Worm (Caenorhabditis elegans) whole organism, L2 larva: Measurements from ENCODE around the gene str-115.

ENCODE experiments used
- C34F6.9 ChIP-seq: fragments of 150-350 bp; optimal IDR thresholded peaks from 2 replicates; lab custom pipeline; 2014; ENCODE audit warnings: missing biosample characterization, missing genetic modification characterization
- F13H6.1 ChIP-seq: sonication (generic microtip); optimal IDR thresholded peaks from 2 replicates; lab custom pipeline; 2016; ENCODE audit warnings: missing genetic modification characterization, missing compliant biosample characterization
- R02D3.7 ChIP-seq: fragments of 150-350 bp; optimal IDR thresholded peaks from 2 replicates; lab custom pipeline; 2014; ENCODE audit warnings: missing biosample characterization, missing genetic modification characterization
- Y55F3AM.14 ChIP-seq: fragments of 200-800 bp; sonication (Bioruptor generic); optimal IDR thresholded peaks from 2 replicates; lab custom pipeline; 2018; ENCODE audit warnings: mild to moderate bottlenecking, missing genetic modification characterization, missing compliant biosample characterization
- ZK546.5 ChIP-seq: sonication (generic microtip); optimal IDR thresholded peaks from 2 replicates; lab custom pipeline; 2017; ENCODE audit warnings: missing biosample characterization, missing genetic modification characterization
- alr-1 ChIP-seq: fragments of 150-350 bp; optimal IDR thresholded peaks from 2 replicates; lab custom pipeline; 2014; ENCODE audit warnings: missing biosample characterization, missing genetic modification characterization
- aly-2 ChIP-seq: fragments of 150-350 bp; optimal IDR thresholded peaks from 2 replicates; lab custom pipeline; 2014; ENCODE audit warnings: missing biosample characterization, missing genetic modification characterization
- ama-1 ChIP-seq: fragments of 150-350 bp; optimal IDR thresholded peaks from 2 replicates; lab custom pipeline; 2018; ENCODE audit warnings: inconsistent platforms
- blmp-1 ChIP-seq: sonication (generic microtip); optimal IDR thresholded peaks from 2 replicates; lab custom pipeline; 2017; ENCODE audit warnings: missing genetic modification characterization, mild to moderate bottlenecking, missing compliant biosample characterization, antibody characterized with exemption, moderate library complexity; ENCODE audit not compliant: insufficient read depth
- ceh-16 ChIP-seq: fragments of 150-350 bp; optimal IDR thresholded peaks from 2 replicates; lab custom pipeline; 2014; ENCODE audit warnings: missing biosample characterization, missing genetic modification characterization
- ceh-82 ChIP-seq: fragments of 150-350 bp; optimal IDR thresholded peaks from 2 replicates; lab custom pipeline; 2014; ENCODE audit warnings: missing biosample characterization, missing genetic modification characterization
- crh-2 ChIP-seq: sonication (generic microtip); optimal IDR thresholded peaks from 2 replicates; lab custom pipeline; 2017; ENCODE audit warnings: missing biosample characterization, missing genetic modification characterization
- dmd-4 ChIP-seq: sonication (generic microtip); optimal IDR thresholded peaks from 2 replicates; lab custom pipeline; 2017; ENCODE audit warnings: missing biosample characterization, missing genetic modification characterization
- egl-27 ChIP-seq: sonication (generic microtip); optimal IDR thresholded peaks from 3 replicates; lab custom pipeline; 2017; ENCODE audit warnings: missing biosample characterization, missing genetic modification reagents, missing genetic modification characterization
- elt-1 ChIP-seq: fragments of 150-350 bp; optimal IDR thresholded peaks from 2 replicates; lab custom pipeline; 2014; ENCODE audit warnings: missing biosample characterization, missing genetic modification characterization
- elt-3 ChIP-seq: sonication (generic microtip); optimal IDR thresholded peaks from 2 replicates; lab custom pipeline; 2017; ENCODE audit warnings: missing biosample characterization, missing genetic modification characterization
- fos-1 ChIP-seq: fragments of 150-350 bp; optimal IDR thresholded peaks from 2 replicates; lab custom pipeline; 2014; ENCODE audit warnings: missing biosample characterization, missing genetic modification characterization
- gmeb-1 ChIP-seq: fragments of 150-350 bp; optimal IDR thresholded peaks from 2 replicates; lab custom pipeline; 2014; ENCODE audit warnings: missing biosample characterization, missing genetic modification characterization
- lin-11 ChIP-seq: fragments of 150-350 bp; sonication (generic microtip); optimal IDR thresholded peaks from 2 replicates; lab custom pipeline; 2014; ENCODE audit warnings: missing biosample characterization, missing genetic modification characterization, inconsistent platforms, mixed read lengths
- lin-13 ChIP-seq: fragments of 150-350 bp; optimal IDR thresholded peaks from 2 replicates; lab custom pipeline; 2014; ENCODE audit warnings: missing biosample characterization, missing genetic modification reagents, missing genetic modification characterization
- lin-39 ChIP-seq: fragments of 150-350 bp; optimal IDR thresholded peaks from 2 replicates; lab custom pipeline; 2014; ENCODE audit warnings: missing biosample characterization, missing genetic modification reagents, missing genetic modification characterization
- lsy-2 ChIP-seq, 2 experiments: fragments of 150-350 bp in 1 of 2; sonication (generic microtip) in 1 of 2; optimal IDR thresholded peaks; 2 replicates each; lab custom pipeline; 2014 to 2017; ENCODE audit warnings: missing biosample characterization in 2 of 2, missing genetic modification characterization in 2 of 2
- mab-5 ChIP-seq: fragments of 150-350 bp; optimal IDR thresholded peaks from 2 replicates; lab custom pipeline; 2014; ENCODE audit warnings: missing biosample characterization, missing genetic modification characterization
- mbf-1 ChIP-seq: sonication (generic microtip); optimal IDR thresholded peaks from 2 replicates; lab custom pipeline; 2017; ENCODE audit warnings: missing biosample characterization, missing genetic modification characterization
- mdl-1 ChIP-seq, 2 experiments: fragments of 150-350 bp in 1 of 2; sonication (generic microtip) in 1 of 2; optimal IDR thresholded peaks; 2 replicates each; lab custom pipeline; 2017; ENCODE audit warnings: missing biosample characterization in 2 of 2, missing genetic modification characterization in 2 of 2
- nhr-10 ChIP-seq: sonication (generic microtip); optimal IDR thresholded peaks from 2 replicates; lab custom pipeline; 2017; ENCODE audit warnings: missing biosample characterization, missing genetic modification characterization
- nhr-11 ChIP-seq: fragments of 150-350 bp; optimal IDR thresholded peaks from 2 replicates; lab custom pipeline; 2014; ENCODE audit warnings: missing biosample characterization, missing genetic modification characterization
- nhr-12 ChIP-seq: fragments of 150-350 bp; optimal IDR thresholded peaks from 2 replicates; lab custom pipeline; 2014; ENCODE audit warnings: missing biosample characterization, missing genetic modification characterization
- nhr-129 ChIP-seq: fragments of 150-350 bp; optimal IDR thresholded peaks from 2 replicates; lab custom pipeline; 2014; ENCODE audit warnings: missing biosample characterization, missing genetic modification characterization
- nhr-21 ChIP-seq: fragments of 150-350 bp; optimal IDR thresholded peaks from 2 replicates; lab custom pipeline; 2014; ENCODE audit warnings: missing biosample characterization, missing genetic modification characterization
- nhr-23 ChIP-seq: fragments of 150-350 bp; optimal IDR thresholded peaks from 2 replicates; lab custom pipeline; 2014; ENCODE audit warnings: missing biosample characterization, missing genetic modification reagents, missing genetic modification characterization
- nhr-237 ChIP-seq: fragments of 150-350 bp; optimal IDR thresholded peaks from 2 replicates; lab custom pipeline; 2014; ENCODE audit warnings: missing biosample characterization, missing genetic modification characterization
- nhr-25 ChIP-seq: fragments of 150-350 bp; sonication (generic microtip); optimal IDR thresholded peaks from 3 replicates; lab custom pipeline; 2014; ENCODE audit warnings: missing biosample characterization, missing genetic modification characterization
- nhr-6 ChIP-seq: fragments of 150-350 bp; optimal IDR thresholded peaks from 2 replicates; lab custom pipeline; 2014; ENCODE audit warnings: missing biosample characterization, missing genetic modification characterization
- nhr-77 ChIP-seq: fragments of 150-350 bp; optimal IDR thresholded peaks from 2 replicates; lab custom pipeline; 2014; ENCODE audit warnings: missing biosample characterization, missing genetic modification characterization
- peb-1 ChIP-seq: fragments of 150-350 bp; optimal IDR thresholded peaks from 2 replicates; lab custom pipeline; 2014; ENCODE audit warnings: missing biosample characterization, missing genetic modification characterization
- sem-4 ChIP-seq: fragments of 150-350 bp; optimal IDR thresholded peaks from 2 replicates; lab custom pipeline; 2014; ENCODE audit warnings: missing biosample characterization, missing genetic modification reagents, missing genetic modification characterization
- skn-1 ChIP-seq: sonication (generic microtip); optimal IDR thresholded peaks from 2 replicates; lab custom pipeline; 2017; ENCODE audit warnings: missing biosample characterization, missing genetic modification characterization
- sma-3 ChIP-seq: sonication (generic microtip); optimal IDR thresholded peaks from 2 replicates; lab custom pipeline; 2016; ENCODE audit warnings: missing genetic modification reagents, missing genetic modification characterization, missing compliant biosample characterization
- sma-9 ChIP-seq, 2 experiments: fragments of 150-350 bp in 1 of 2; sonication (generic microtip) in 1 of 2; optimal IDR thresholded peaks; 2 replicates each; lab custom pipeline; 2014 to 2016; ENCODE audit warnings: missing genetic modification characterization in 2 of 2, mild to moderate bottlenecking in 1 of 2, missing biosample characterization in 1 of 2, missing compliant biosample characterization in 1 of 2, missing genetic modification reagents in 1 of 2, moderate library complexity in 1 of 2
- snpc-4 ChIP-seq: fragments of 150-350 bp; optimal IDR thresholded peaks from 2 replicates; lab custom pipeline; 2014; ENCODE audit warnings: missing biosample characterization, missing genetic modification characterization
- unc-39 ChIP-seq: fragments of 150-350 bp; optimal IDR thresholded peaks from 2 replicates; lab custom pipeline; 2014; ENCODE audit warnings: missing biosample characterization, missing genetic modification characterization
- unc-55 ChIP-seq: fragments of 150-350 bp; sonication (generic microtip); optimal IDR thresholded peaks from 3 replicates; lab custom pipeline; 2014; ENCODE audit warnings: missing biosample characterization, missing genetic modification reagents, missing genetic modification characterization
- unc-62 ChIP-seq: fragments of 150-350 bp; optimal IDR thresholded peaks from 2 replicates; lab custom pipeline; 2014; ENCODE audit warnings: missing biosample characterization, missing genetic modification reagents, missing genetic modification characterization
- zag-1 ChIP-seq: fragments of 150-350 bp; optimal IDR thresholded peaks from 2 replicates; lab custom pipeline; 2014; ENCODE audit warnings: missing biosample characterization, missing genetic modification characterization
- ztf-11 ChIP-seq: sonication (generic microtip); optimal IDR thresholded peaks from 2 replicates; lab custom pipeline; 2017; ENCODE audit warnings: missing biosample characterization, missing genetic modification characterization
- ztf-4 ChIP-seq: fragments of 150-350 bp; optimal IDR thresholded peaks from 2 replicates; lab custom pipeline; 2014; ENCODE audit warnings: missing biosample characterization, missing genetic modification characterization

Gene str-115

ce11 chrV:11225981-11226380, 42.9 kb upstream of the str-115 start, which contains the start of gene bgal-1 (continued):
- TF ChIP-seq sma-9 (GFP tag; optimal IDR thresholded peaks at IDR 0.05; lab: Kevin White, UChicago) = no peak
- TF ChIP-seq sma-9 (tag; optimal IDR thresholded peaks at IDR 0.05; lab: Kevin White, UChicago) = no peak
- TF ChIP-seq snpc-4 (tag; lab: Kevin White, UChicago) = no peak
- TF ChIP-seq alr-1 (tag; lab: Kevin White, UChicago) = no peak
- TF ChIP-seq sma-3 (GFP tag; lab: Kevin White, UChicago) = peak; percentile 4
- TF ChIP-seq nhr-23 (tag; lab: Kevin White, UChicago) = no peak
- no peak for TF ChIP-seq dmd-4 (tag; lab: Kevin White, UChicago)
- no peak for TF ChIP-seq nhr-10
- TF ChIP-seq skn-1 (tag; lab: Kevin White, UChicago) = no peak
- TF ChIP-seq, all 48 proteins: peak for 8

- no peak for TF ChIP-seq alr-1 (tag; lab: Kevin White, UChicago)
- TF ChIP-seq nhr-12 (tag; lab: Kevin White, UChicago) = peak; percentile 9
- peak; percentile 91 for TF ChIP-seq unc-55 (GFP tag; lab: Kevin White, UChicago)
- TF ChIP-seq F13H6.1 = peak; percentile 84
- TF ChIP-seq nhr-6 = peak; percentile 40
- TF ChIP-seq ztf-11 (tag; lab: Kevin White, UChicago) = no peak
- TF ChIP-seq aly-2 (tag; lab: Kevin White, UChicago) = no peak
- TF ChIP-seq nhr-77 = no peak
- peak; percentile 86 for TF ChIP-seq sma-3 (GFP tag; lab: Kevin White, UChicago)
- peak; percentile 87 for TF ChIP-seq sma-9 (GFP tag; optimal IDR thresholded peaks at IDR 0.05; lab: Kevin White, UChicago)
- TF ChIP-seq sma-9 (tag; optimal IDR thresholded peaks at IDR 0.05; lab: Kevin White, UChicago) = no peak
- TF ChIP-seq blmp-1 (tag; lab: Kevin White, UChicago) = peak; percentile 77
- peak; percentile 59 for TF ChIP-seq ztf-4 (tag; lab: Kevin White, UChicago)
- no peak for TF ChIP-seq nhr-237
- TF ChIP-seq snpc-4 (tag; lab: Kevin White, UChicago) = peak; percentile 71
- TF ChIP-seq nhr-129 (tag; lab: Kevin White, UChicago) = peak; percentile 81
- peak; percentile 89 for TF ChIP-seq crh-2
- no peak for TF ChIP-seq unc-39 (tag; lab: Kevin White, UChicago)
- no peak for TF ChIP-seq R02D3.7 (tag; lab: Kevin White, UChicago)
- peak; percentile 78 for TF ChIP-seq gmeb-1 (tag; lab: Kevin White, UChicago)
- TF ChIP-seq ZK546.5 = no peak
- peak; percentile 83 for TF ChIP-seq sem-4 (tag; lab: Kevin White, UChicago)
- TF ChIP-seq lin-39 = no peak
- TF ChIP-seq nhr-11 (tag; lab: Kevin White, UChicago) = no peak
- peak; percentile 92 for TF ChIP-seq C34F6.9 (tag; lab: Kevin White, UChicago)
- no peak for TF ChIP-seq elt-3 (tag; lab: Kevin White, UChicago)
- TF ChIP-seq nhr-10 = no peak
- TF ChIP-seq nhr-25 (tag; lab: Kevin White, UChicago) = peak; percentile 82
- peak in 1 of 2 experiments; percentile 23 for TF ChIP-seq mdl-1 (tag; optimal IDR thresholded peaks at IDR 0.05; lab: Kevin White, UChicago)
- TF ChIP-seq lsy-2 (tag; optimal IDR thresholded peaks at IDR 0.05; lab: Kevin White, UChicago) = peak; percentile 67 to 92
- peak; percentile 85 for TF ChIP-seq nhr-21 (tag; lab: Kevin White, UChicago)
- no peak for TF ChIP-seq ceh-16 (tag; lab: Kevin White, UChicago)
- TF ChIP-seq Y55F3AM.14 (GFP tag; lab: Kevin White, UChicago) = peak; percentile 29
- TF ChIP-seq lin-11 = peak; percentile 91
- TF ChIP-seq fos-1 (tag; lab: Kevin White, UChicago) = peak; percentile 55
- no peak for TF ChIP-seq mbf-1 (tag; lab: Kevin White, UChicago)
- TF ChIP-seq egl-27 (tag; lab: Kevin White, UChicago) = peak; percentile 45
- TF ChIP-seq peb-1 (tag; lab: Kevin White, UChicago) = no peak
- TF ChIP-seq ceh-82 (tag; lab: Kevin White, UChicago) = peak; percentile 78
- TF ChIP-seq ama-1 = peak; percentile 37
- peak; percentile 71 for TF ChIP-seq mab-5 (tag; lab: Kevin White, UChicago)
- TF ChIP-seq elt-1 (tag; lab: Kevin White, UChicago) = no peak
- no peak for TF ChIP-seq nhr-23 (tag; lab: Kevin White, UChicago)
- no peak for TF ChIP-seq unc-62 (GFP tag; lab: Kevin White, UChicago)
- peak; percentile 83 for TF ChIP-seq lin-13 (GFP tag; lab: Kevin White, UChicago)
- TF ChIP-seq zag-1 (tag; lab: Kevin White, UChicago) = peak; percentile 57
Observed at ce11 chrV:11228653-11229173, 40.2 kb upstream of the str-115 start, which contains the start of gene pqn-70. TSS of gene pqn-70 (minus strand) at chrV:11228703.
